Comparison of ENCODE assay signal across 7 worm cellular contexts in the genomic region with DNA sequence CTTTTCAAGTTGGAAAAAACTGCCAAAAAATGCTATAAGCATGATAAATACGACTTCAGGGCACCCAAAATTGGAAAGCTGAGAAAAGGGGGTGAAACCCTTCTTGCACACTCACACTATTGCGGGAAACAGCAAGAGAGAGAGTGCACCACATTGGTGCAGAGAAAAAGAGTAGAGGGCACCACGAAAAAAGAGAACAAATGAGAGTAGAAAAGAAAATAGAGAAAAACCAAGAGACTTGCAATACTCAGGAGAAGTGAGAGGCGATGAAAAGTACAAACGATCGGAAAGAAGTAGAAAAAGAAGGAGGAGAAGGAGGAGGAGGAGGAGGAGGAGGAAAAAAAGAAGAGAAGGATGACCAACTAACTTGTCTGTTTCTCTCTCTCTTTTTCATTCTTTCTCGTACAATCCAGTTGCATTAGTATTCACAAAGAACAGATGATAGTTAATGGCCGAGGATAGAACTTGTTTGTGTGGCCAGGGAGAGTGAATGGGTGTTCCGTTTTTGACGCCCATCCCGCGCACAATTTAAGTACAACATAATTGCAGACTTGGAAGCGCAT.
TF ChIP-seq lines count a peak whose summit lies in the region.

No protein-coding gene starts in this region.

TF ChIP-seq in whole organism, L1 larva, 84 proteins besides CTCF, POLR2A, EP300 and RAD21 (continued from another document and continues in another):
- TF ChIP-seq Y116A8C.19 (tag; optimal IDR thresholded peaks at IDR 0.05; lab: Kevin White, UChicago; ENCODE audit: borderline replicate concordance) (no peak), hpl-2 (GFP tag; optimal IDR thresholded peaks at IDR 0.05; lab: Kevin White, UChicago) (no peak), egl-27 (tag; optimal IDR thresholded peaks at IDR 0.05; lab: Kevin White, UChicago) (peak in 1 of 2 experiments; percentile 56), rnt-1 (tag; optimal IDR thresholded peaks at IDR 0.05; lab: Kevin White, UChicago) (peak; percentile 72), nhr-47 (tag; optimal IDR thresholded peaks at IDR 0.05; lab: Kevin White, UChicago) (peak; percentile 66), ceh-90 (tag; optimal IDR thresholded peaks at IDR 0.05; lab: Kevin White, UChicago) (no peak), mef-2 (tag; optimal IDR thresholded peaks at IDR 0.05; lab: Kevin White, UChicago) (no peak), zag-1 (tag; optimal IDR thresholded peaks at IDR 0.05; lab: Kevin White, UChicago) (no peak), zip-4 (GFP tag; optimal IDR thresholded peaks at IDR 0.05; lab: Kevin White, UChicago) (no peak), ceh-82 (tag; optimal IDR thresholded peaks at IDR 0.05; lab: Kevin White, UChicago) (peak; percentile 20 to 59 (median 50)), fos-1 (tag; optimal IDR thresholded peaks at IDR 0.05; lab: Kevin White, UChicago) (peak; percentile 76), lin-35 (GFP tag; optimal IDR thresholded peaks at IDR 0.05; lab: Kevin White, UChicago) (peak in 1 of 2 experiments; percentile 61), pqm-1 (tag; optimal IDR thresholded peaks at IDR 0.05; lab: Kevin White, UChicago) (no peak), ama-1 (optimal IDR thresholded peaks at IDR 0.05; lab: Kevin White, UChicago) (peak; percentile 28), lsy-2 (tag; optimal IDR thresholded peaks at IDR 0.05; lab: Kevin White, UChicago) (peak; percentile 52 to 83), snu-23 (GFP tag; optimal IDR thresholded peaks at IDR 0.05; lab: Kevin White, UChicago) (peak; percentile 62)

TF ChIP-seq in whole organism, L2 larva, 48 proteins besides CTCF, POLR2A, EP300 and RAD21 (continued from another document and continues in another):
- peak; percentile 38 for TF ChIP-seq mab-5 (tag; optimal IDR thresholded peaks at IDR 0.05; lab: Kevin White, UChicago)
- peak; percentile 50 for TF ChIP-seq egl-27 (tag; optimal IDR thresholded peaks at IDR 0.05; lab: Kevin White, UChicago)
- TF ChIP-seq elt-3 (tag; optimal IDR thresholded peaks at IDR 0.05; lab: Kevin White, UChicago): no peak
- TF ChIP-seq nhr-21 (tag; optimal IDR thresholded peaks at IDR 0.05; lab: Kevin White, UChicago): peak; percentile 54
- TF ChIP-seq ceh-82 (tag; optimal IDR thresholded peaks at IDR 0.05; lab: Kevin White, UChicago): no peak
- peak; percentile 39 to 80 for TF ChIP-seq lsy-2 (tag; optimal IDR thresholded peaks at IDR 0.05; lab: Kevin White, UChicago)
- peak; percentile 66 for TF ChIP-seq fos-1 (tag; optimal IDR thresholded peaks at IDR 0.05; lab: Kevin White, UChicago)
- peak; percentile 88 for TF ChIP-seq C34F6.9 (tag; optimal IDR thresholded peaks at IDR 0.05; lab: Kevin White, UChicago)
- peak; percentile 76 for TF ChIP-seq ama-1 (optimal IDR thresholded peaks at IDR 0.05; lab: Kevin White, UChicago)
- peak; percentile 90 for TF ChIP-seq blmp-1 (tag; optimal IDR thresholded peaks at IDR 0.05; lab: Kevin White, UChicago; ENCODE audit: insufficient read depth)
- TF ChIP-seq nhr-6 (tag; optimal IDR thresholded peaks at IDR 0.05; lab: Kevin White, UChicago): no peak
- no peak for TF ChIP-seq alr-1 (tag; optimal IDR thresholded peaks at IDR 0.05; lab: Kevin White, UChicago)
- no peak for TF ChIP-seq nhr-10 (tag; optimal IDR thresholded peaks at IDR 0.05; lab: Kevin White, UChicago)
- peak; percentile 89 for TF ChIP-seq nhr-129 (tag; optimal IDR thresholded peaks at IDR 0.05; lab: Kevin White, UChicago)
- peak; percentile 32 for TF ChIP-seq skn-1 (tag; optimal IDR thresholded peaks at IDR 0.05; lab: Kevin White, UChicago)
- TF ChIP-seq crh-2 (tag; optimal IDR thresholded peaks at IDR 0.05; lab: Kevin White, UChicago): peak; percentile 93
- no peak for TF ChIP-seq nhr-237 (tag; optimal IDR thresholded peaks at IDR 0.05; lab: Kevin White, UChicago)
- TF ChIP-seq zag-1 (tag; optimal IDR thresholded peaks at IDR 0.05; lab: Kevin White, UChicago): peak; percentile 90

TF ChIP-seq in whole organism, L3 larva, 47 proteins besides CTCF, POLR2A, EP300 and RAD21 (continued from another document and continues in another):
- TF ChIP-seq fos-1 (tag; optimal IDR thresholded peaks at IDR 0.05; lab: Kevin White, UChicago): no peak
- no peak for TF ChIP-seq zag-1 (tag; optimal IDR thresholded peaks at IDR 0.05; lab: Kevin White, UChicago)
- TF ChIP-seq nhr-43 (tag; optimal IDR thresholded peaks at IDR 0.05; lab: Kevin White, UChicago; ENCODE audit: poor library complexity, severe bottlenecking): peak; percentile 75
- TF ChIP-seq mml-1 (tag; optimal IDR thresholded peaks at IDR 0.05; lab: Kevin White, UChicago): no peak
- TF ChIP-seq nhr-237 (tag; optimal IDR thresholded peaks at IDR 0.05; lab: Kevin White, UChicago): no peak
- peak; percentile 7 for TF ChIP-seq jun-1 (tag; optimal IDR thresholded peaks at IDR 0.05; lab: Kevin White, UChicago)
- peak; percentile 70 for TF ChIP-seq lin-39 (tag; optimal IDR thresholded peaks at IDR 0.05; lab: Kevin White, UChicago)
- TF ChIP-seq hmg-11 (tag; optimal IDR thresholded peaks at IDR 0.05; lab: Kevin White, UChicago): peak; percentile 47
- TF ChIP-seq tbx-2 (tag; optimal IDR thresholded peaks at IDR 0.05; lab: Kevin White, UChicago): peak; percentile 9
- no peak for TF ChIP-seq eor-1 (tag; optimal IDR thresholded peaks at IDR 0.05; lab: Kevin White, UChicago)
- peak; percentile 84 for TF ChIP-seq nhr-23 (tag; optimal IDR thresholded peaks at IDR 0.05; lab: Kevin White, UChicago)
- TF ChIP-seq nhr-12 (tag; optimal IDR thresholded peaks at IDR 0.05; lab: Kevin White, UChicago): no peak
- no peak for TF ChIP-seq ceh-82 (tag; optimal IDR thresholded peaks at IDR 0.05; lab: Kevin White, UChicago)
- no peak for TF ChIP-seq ceh-16 (tag; optimal IDR thresholded peaks at IDR 0.05; lab: Kevin White, UChicago)
- peak; percentile 11 for TF ChIP-seq mdl-1 (tag; optimal IDR thresholded peaks at IDR 0.05; lab: Kevin White, UChicago)
- TF ChIP-seq pha-4 (tag; optimal IDR thresholded peaks at IDR 0.05; lab: Kevin White, UChicago): peak; percentile 83
- no peak for TF ChIP-seq daf-12 (tag; optimal IDR thresholded peaks at IDR 0.05; lab: Kevin White, UChicago)
- TF ChIP-seq pqm-1 (tag; optimal IDR thresholded peaks at IDR 0.05; lab: Kevin White, UChicago): peak; percentile 1
- TF ChIP-seq ceh-28 (tag; optimal IDR thresholded peaks at IDR 0.05; lab: Kevin White, UChicago): peak; percentile 51

TF ChIP-seq in whole organism, L4 larva, 104 proteins besides CTCF, POLR2A, EP300 and RAD21 (continued from another document and continues in another):
- TF ChIP-seq mep-1 (tag; optimal IDR thresholded peaks at IDR 0.05; lab: Kevin White, UChicago) (peak; percentile 80), Y48G9A.11 (GFP tag; IDR thresholded peaks at IDR 0.05; lab: Robert Waterston, UW) (no peak), nhr-11 (tag; optimal IDR thresholded peaks at IDR 0.05; lab: Kevin White, UChicago) (peak; percentile 42), dmd-8 (GFP tag; IDR thresholded peaks at IDR 0.05; lab: Robert Waterston, UW) (0 out of 2 replicates have a peak, but pooled peaks have one; percentile 52), daf-16 (GFP tag; optimal IDR thresholded peaks at IDR 0.05; lab: Kevin White, UChicago) (no peak), daf-16 (tag; optimal IDR thresholded peaks at IDR 0.05; lab: Kevin White, UChicago) (peak; percentile 50), fkh-10 (GFP tag; optimal IDR thresholded peaks at IDR 0.05; lab: Kevin White, UChicago) (peak; percentile 78), tra-1 (GFP tag; IDR thresholded peaks at IDR 0.05; lab: Robert Waterston, UW) (no peak; the same call in 1 of the 2 replicates), hmg-1.1 (GFP tag; IDR thresholded peaks at IDR 0.05; lab: Robert Waterston, UW) (peak; percentile 79), zag-1 (tag; optimal IDR thresholded peaks at IDR 0.05; lab: Kevin White, UChicago) (no peak), nhr-111 (GFP tag; optimal IDR thresholded peaks at IDR 0.05; lab: Kevin White, UChicago) (peak; percentile 4), saeg-2 (GFP tag; IDR thresholded peaks at IDR 0.05; lab: Robert Waterston, UW) (no peak), hif-1 (tag; optimal IDR thresholded peaks at IDR 0.05; lab: Kevin White, UChicago) (peak in 1 of 2 experiments; percentile 49), nhr-6 (tag; optimal IDR thresholded peaks at IDR 0.05; lab: Kevin White, UChicago) (peak; percentile 83), mxl-3 (GFP tag; optimal IDR thresholded peaks at IDR 0.05; lab: Kevin White, UChicago) (no peak), unc-62 (GFP tag; optimal IDR thresholded peaks at IDR 0.05 in 1 of 2; lab: Kevin White, UChicago) (peak in 1 of 2 experiments; percentile 99), unc-62 (tag; optimal IDR thresholded peaks at IDR 0.05; lab: Kevin White, UChicago) (no peak), lin-38 (GFP tag; IDR thresholded peaks at IDR 0.05; lab: Robert Waterston, UW) (peak; percentile 45), skn-1 (tag; optimal IDR thresholded peaks at IDR 0.05; lab: Kevin White, UChicago) (no peak)

TF ChIP-seq in whole organism, late embryonic, 69 proteins besides CTCF, POLR2A, EP300 and RAD21 (continued from another document and continues in another):
- TF ChIP-seq ceh-48 (tag; optimal IDR thresholded peaks at IDR 0.05; lab: Kevin White, UChicago) (peak; percentile 18), npax-4 (tag; optimal IDR thresholded peaks at IDR 0.05; lab: Kevin White, UChicago) (no peak), nfya-1 (tag; optimal IDR thresholded peaks at IDR 0.05; lab: Kevin White, UChicago) (peak; percentile 65), ahr-1 (tag; optimal IDR thresholded peaks at IDR 0.05; lab: Kevin White, UChicago) (no peak), nhr-232 (tag; optimal IDR thresholded peaks at IDR 0.05; lab: Kevin White, UChicago) (no peak), unc-3 (GFP tag; conservative IDR thresholded peaks at IDR 0.05; lab: Robert Waterston, UW) (no peak), unc-3 (tag; optimal IDR thresholded peaks at IDR 0.05; lab: Kevin White, UChicago) (no peak), K02D7.2 (tag; optimal IDR thresholded peaks at IDR 0.05; lab: Kevin White, UChicago) (no peak), T23F11.4 (GFP tag; optimal IDR thresholded peaks at IDR 0.05; lab: Kevin White, UChicago) (no peak), ceh-18 (tag; optimal IDR thresholded peaks at IDR 0.05; lab: Kevin White, UChicago) (peak; percentile 41), dmd-4 (tag; optimal IDR thresholded peaks at IDR 0.05; lab: Kevin White, UChicago; ENCODE audit: borderline replicate concordance) (no peak), unc-55 (GFP tag; optimal IDR thresholded peaks at IDR 0.05; lab: Kevin White, UChicago) (peak; percentile 52), pros-1 (tag; optimal IDR thresholded peaks at IDR 0.05; lab: Kevin White, UChicago) (peak; percentile 22), hlh-30 (tag; optimal IDR thresholded peaks at IDR 0.05; lab: Kevin White, UChicago; ENCODE audit: insufficient read depth) (no peak), hlh-6 (tag; optimal IDR thresholded peaks at IDR 0.05; lab: Kevin White, UChicago) (no peak), ama-1 (optimal IDR thresholded peaks at IDR 0.05; lab: Kevin White, UChicago) (no peak), odd-2 (tag; optimal IDR thresholded peaks at IDR 0.05; lab: Kevin White, UChicago) (no peak), ceh-31 (tag; optimal IDR thresholded peaks at IDR 0.05; lab: Kevin White, UChicago) (peak; percentile 78), ets-4 (tag; optimal IDR thresholded peaks at IDR 0.05; lab: Kevin White, UChicago) (no peak), ceh-45 (GFP tag; IDR thresholded peaks at IDR 0.05; lab: Robert Waterston, UW) (no peak)

TF ChIP-seq in whole organism, mixed stage, embryonic, 35 proteins besides CTCF, POLR2A, EP300 and RAD21 (continued from another document):
- peak; percentile 69 for TF ChIP-seq mep-1 (tag; optimal IDR thresholded peaks at IDR 0.05; lab: Kevin White, UChicago)
- no peak for TF ChIP-seq hlh-1 (tag; optimal IDR thresholded peaks at IDR 0.05; lab: Kevin White, UChicago)
- no peak for TF ChIP-seq ztf-11 (tag; optimal IDR thresholded peaks at IDR 0.05; lab: Kevin White, UChicago)
- TF ChIP-seq unc-62 (GFP tag; optimal IDR thresholded peaks at IDR 0.05; lab: Kevin White, UChicago): peak; percentile 73
- TF ChIP-seq nhr-2 (tag; optimal IDR thresholded peaks at IDR 0.05; lab: Kevin White, UChicago): no peak
- no peak for TF ChIP-seq nhr-237 (tag; optimal IDR thresholded peaks at IDR 0.05; lab: Kevin White, UChicago)
- TF ChIP-seq lin-32 (GFP tag; optimal IDR thresholded peaks at IDR 0.05; lab: Kevin White, UChicago): no peak
- TF ChIP-seq unc-120 (tag; optimal IDR thresholded peaks at IDR 0.05; lab: Kevin White, UChicago; ENCODE audit: poor library complexity, severe bottlenecking): peak; percentile 42
- no peak for TF ChIP-seq ham-2 (GFP tag; optimal IDR thresholded peaks at IDR 0.05; lab: Kevin White, UChicago)
- TF ChIP-seq snpc-4 (tag; optimal IDR thresholded peaks at IDR 0.05; lab: Kevin White, UChicago): no peak
- TF ChIP-seq sptf-1 (tag; optimal IDR thresholded peaks at IDR 0.05; lab: Kevin White, UChicago): no peak
- no peak for TF ChIP-seq drap-1 (GFP tag; optimal IDR thresholded peaks at IDR 0.05; lab: Kevin White, UChicago)
- no peak for TF ChIP-seq flh-1 (GFP tag; optimal IDR thresholded peaks at IDR 0.05; lab: Kevin White, UChicago)
- peak; percentile 28 for TF ChIP-seq ceh-43 (GFP tag; optimal IDR thresholded peaks at IDR 0.05; lab: Kevin White, UChicago)
- TF ChIP-seq unc-39 (tag; optimal IDR thresholded peaks at IDR 0.05; lab: Kevin White, UChicago): no peak
- TF ChIP-seq mab-5 (tag; optimal IDR thresholded peaks at IDR 0.05; lab: Kevin White, UChicago): no peak
- peak; percentile 82 for TF ChIP-seq ces-1 (GFP tag; optimal IDR thresholded peaks at IDR 0.05; lab: Kevin White, UChicago)
- TF ChIP-seq elt-1 (tag; optimal IDR thresholded peaks at IDR 0.05; lab: Kevin White, UChicago; ENCODE audit: borderline replicate concordance, insufficient read depth): no peak

TF ChIP-seq in whole organism, young adult, 124 proteins besides CTCF, POLR2A, EP300 and RAD21 (continued from another document):
- TF ChIP-seq lin-40 (tag; optimal IDR thresholded peaks at IDR 0.05; lab: Kevin White, UChicago) (peak; percentile 29), tlf-1 (GFP tag; optimal IDR thresholded peaks at IDR 0.05; lab: Kevin White, UChicago) (peak; percentile 3), dox-1 (GFP tag; IDR thresholded peaks at IDR 0.05; lab: Robert Waterston, UW) (peak; percentile 41; the same call in 1 of the 2 replicates), repo-1 (tag; optimal IDR thresholded peaks at IDR 0.05; lab: Kevin White, UChicago) (peak; percentile 21), K12H6.12 (tag; optimal IDR thresholded peaks at IDR 0.05; lab: Kevin White, UChicago) (peak; percentile 46), Y79H2A.3 (GFP tag; conservative IDR thresholded peaks at IDR 0.05; lab: Robert Waterston, UW) (0 out of 2 replicates have a peak, but pooled peaks have one; percentile 27), hmg-1.2 (GFP tag; IDR thresholded peaks at IDR 0.05; lab: Robert Waterston, UW) (peak; percentile 39), ceh-40 (GFP tag; IDR thresholded peaks at IDR 0.05; lab: Robert Waterston, UW) (0 out of 2 replicates have a peak, but pooled peaks have one; percentile 53), sptf-2 (GFP tag; optimal IDR thresholded peaks at IDR 0.05; lab: Kevin White, UChicago) (no peak), ztf-26 (tag; optimal IDR thresholded peaks at IDR 0.05; lab: Kevin White, UChicago) (peak; percentile 37), chd-7 (tag; optimal IDR thresholded peaks at IDR 0.05; lab: Kevin White, UChicago) (peak; percentile 63), let-526 (GFP tag; IDR thresholded peaks at IDR 0.05; lab: Robert Waterston, UW) (0 out of 2 replicates have a peak, but pooled peaks have one; percentile 9), zfh-2 (GFP tag; conservative IDR thresholded peaks at IDR 0.05; lab: Robert Waterston, UW) (peak; percentile 83), pha-4 (tag; optimal IDR thresholded peaks at IDR 0.05; lab: Kevin White, UChicago) (no peak), snpc-3.4 (tag; optimal IDR thresholded peaks at IDR 0.05; lab: Kevin White, UChicago) (no peak), lin-35 (GFP tag; optimal IDR thresholded peaks at IDR 0.05; lab: Kevin White, UChicago) (peak in 1 of 3 experiments; percentile 61), lin-54 (GFP tag; optimal IDR thresholded peaks at IDR 0.05; lab: Kevin White, UChicago) (peak; percentile 32), egrh-3 (GFP tag; IDR thresholded peaks at IDR 0.05; lab: Robert Waterston, UW) (peak; percentile 79), snpc-4 (GFP tag; optimal IDR thresholded peaks at IDR 0.05; lab: Kevin White, UChicago) (no peak), snpc-4 (tag; optimal IDR thresholded peaks at IDR 0.05; lab: Kevin White, UChicago) (peak in 1 of 4 experiments; percentile 9), mxl-1 (tag; optimal IDR thresholded peaks at IDR 0.05; lab: Kevin White, UChicago) (no peak), ceh-79 (tag; optimal IDR thresholded peaks at IDR 0.05; lab: Kevin White, UChicago) (no peak)
